Worm (Caenorhabditis elegans): ENCODE measurements around the gene C46H3.1.
A peak's percentile ranks its signal among the peaks of the same experiment; 100 is the strongest.

Gene C46H3.1

ce11 chrX:1181271-1181958 lies 27.8 kb upstream of the C46H3.1 start:
- peak; percentile 52 for TF ChIP-seq ces-1 (GFP tag; optimal IDR thresholded peaks at IDR 0.05)
- no peak for TF ChIP-seq cnd-1 (tag; optimal IDR thresholded peaks at IDR 0.05)

ce11 chrX:1183258-1183657 lies 25.9 kb upstream of the C46H3.1 start:
- no peak for TF ChIP-seq ham-2 (GFP tag; optimal IDR thresholded peaks at IDR 0.05)
- TF ChIP-seq hlh-1 (tag; optimal IDR thresholded peaks at IDR 0.05) = peak; percentile 4
- peak; percentile 67 for TF ChIP-seq unc-62 (GFP tag; optimal IDR thresholded peaks at IDR 0.05)

ce11 chrX:1183985-1184384 lies 25.2 kb upstream of the C46H3.1 start:
- peak; percentile 92 for TF ChIP-seq ces-1 (GFP tag; optimal IDR thresholded peaks at IDR 0.05)
- TF ChIP-seq M03D4.4 (tag; optimal IDR thresholded peaks at IDR 0.05) = no peak

ce11 chrX:1185474-1185873 lies 23.7 kb upstream of the C46H3.1 start:
- TF ChIP-seq elt-1 (tag; optimal IDR thresholded peaks at IDR 0.05; ENCODE audit: borderline replicate concordance, insufficient read depth) (no peak), ces-1 (GFP tag; optimal IDR thresholded peaks at IDR 0.05) (peak; percentile 87)

ce11 chrX:1191582-1191981 lies 17.6 kb upstream of the C46H3.1 start, which contains the start of gene T13G4.4:
TSS of gene T13G4.4 (minus strand) at chrX:1191678.
- TF ChIP-seq unc-120 (tag; optimal IDR thresholded peaks at IDR 0.05; ENCODE audit: poor library complexity, severe bottlenecking) (no peak), ceh-39 (tag; optimal IDR thresholded peaks at IDR 0.05) (no peak), nhr-2 (tag; optimal IDR thresholded peaks at IDR 0.05) (peak; percentile 69), M03D4.4 (tag; optimal IDR thresholded peaks at IDR 0.05) (no peak), elt-1 (tag; optimal IDR thresholded peaks at IDR 0.05; ENCODE audit: borderline replicate concordance, insufficient read depth) (peak; percentile 62), drap-1 (GFP tag; optimal IDR thresholded peaks at IDR 0.05) (no peak), ceh-43 (GFP tag; optimal IDR thresholded peaks at IDR 0.05) (no peak), nhr-76 (tag; optimal IDR thresholded peaks at IDR 0.05) (no peak), lsy-2 (tag; optimal IDR thresholded peaks at IDR 0.05) (no peak), tbx-8 (GFP tag; optimal IDR thresholded peaks at IDR 0.05) (no peak), sem-2 (GFP tag; optimal IDR thresholded peaks at IDR 0.05) (no peak), unc-62 (GFP tag; optimal IDR thresholded peaks at IDR 0.05) (peak; percentile 13), mep-1 (tag; optimal IDR thresholded peaks at IDR 0.05) (no peak), hlh-1 (tag; optimal IDR thresholded peaks at IDR 0.05) (peak; percentile 88), zip-8 (tag; optimal IDR thresholded peaks at IDR 0.05) (no peak), mab-5 (tag; optimal IDR thresholded peaks at IDR 0.05) (no peak), ztf-11 (tag; optimal IDR thresholded peaks at IDR 0.05) (no peak), ces-1 (GFP tag; optimal IDR thresholded peaks at IDR 0.05) (no peak), ham-2 (GFP tag; optimal IDR thresholded peaks at IDR 0.05) (no peak), nhr-28 (tag; optimal IDR thresholded peaks at IDR 0.05) (no peak), cnd-1 (tag; optimal IDR thresholded peaks at IDR 0.05) (no peak), lin-32 (GFP tag; optimal IDR thresholded peaks at IDR 0.05) (no peak), bed-3 (GFP tag; optimal IDR thresholded peaks at IDR 0.05) (no peak), unc-39 (tag; optimal IDR thresholded peaks at IDR 0.05) (no peak), nhr-237 (tag; optimal IDR thresholded peaks at IDR 0.05) (no peak), flh-1 (GFP tag; optimal IDR thresholded peaks at IDR 0.05) (no peak), mls-2 (tag; optimal IDR thresholded peaks at IDR 0.05) (no peak), lin-13 (tag; optimal IDR thresholded peaks at IDR 0.05) (no peak), ceh-83 (GFP tag; optimal IDR thresholded peaks at IDR 0.05) (no peak), blmp-1 (tag; optimal IDR thresholded peaks at IDR 0.05) (no peak), elt-3 (tag; optimal IDR thresholded peaks at IDR 0.05) (no peak)

ce11 chrX:1192848-1193247 lies 16.3 kb upstream of the C46H3.1 start, which contains the start of gene T13G4.1:
TSS of gene T13G4.1 (plus strand) at chrX:1193148.
- no peak for TF ChIP-seq nhr-28 (tag; optimal IDR thresholded peaks at IDR 0.05)
- no peak for TF ChIP-seq M03D4.4 (tag; optimal IDR thresholded peaks at IDR 0.05)
- no peak for TF ChIP-seq cnd-1 (tag; optimal IDR thresholded peaks at IDR 0.05)
- TF ChIP-seq ztf-11 (tag; optimal IDR thresholded peaks at IDR 0.05) = no peak
- TF ChIP-seq tbx-8 (GFP tag; optimal IDR thresholded peaks at IDR 0.05) = no peak
- no peak for TF ChIP-seq blmp-1 (tag; optimal IDR thresholded peaks at IDR 0.05)
- TF ChIP-seq unc-62 (GFP tag; optimal IDR thresholded peaks at IDR 0.05) = no peak
- no peak for TF ChIP-seq drap-1 (GFP tag; optimal IDR thresholded peaks at IDR 0.05)
- TF ChIP-seq ceh-83 (GFP tag; optimal IDR thresholded peaks at IDR 0.05) = no peak
- TF ChIP-seq unc-120 (tag; optimal IDR thresholded peaks at IDR 0.05; ENCODE audit: poor library complexity, severe bottlenecking) = no peak
- no peak for TF ChIP-seq unc-39 (tag; optimal IDR thresholded peaks at IDR 0.05)
- TF ChIP-seq mls-2 (tag; optimal IDR thresholded peaks at IDR 0.05) = no peak
- no peak for TF ChIP-seq mab-5 (tag; optimal IDR thresholded peaks at IDR 0.05)
- no peak for TF ChIP-seq nhr-12 (tag; optimal IDR thresholded peaks at IDR 0.05)
- TF ChIP-seq zip-8 (tag; optimal IDR thresholded peaks at IDR 0.05) = no peak
- no peak for TF ChIP-seq pha-4 (tag; optimal IDR thresholded peaks at IDR 0.05)
- TF ChIP-seq ham-2 (GFP tag; optimal IDR thresholded peaks at IDR 0.05) = no peak
